Fruit fly (Drosophila melanogaster): ENCODE data around the gene CG2200.
A peak's percentile ranks its signal among the peaks of the same experiment; 100 is the strongest.

The CG2200 gene

dm6 chrX:13109583-13110126, 15.6 kb downstream of the CG2200 start (continued):
- TF ChIP-seq Bgb (GFP tag; IDR thresholded peaks at IDR 0.05; ENCODE audit: partially characterized antibody) (no peak), CG2875 (GFP tag; optimal IDR thresholded peaks at IDR 0.05) (no peak), disco-r (GFP tag; optimal IDR thresholded peaks at IDR 0.05) (no peak), CG8281 (tag; optimal IDR thresholded peaks at IDR 0.05) (no peak), bbx (GFP tag; IDR thresholded peaks at IDR 0.05; ENCODE audit: partially characterized antibody) (no peak), CG13424 (tag; optimal IDR thresholded peaks at IDR 0.05) (peak; percentile 59), dpn (GFP tag; optimal IDR thresholded peaks at IDR 0.05) (peak in 1 of 2 experiments; percentile 16), caup (GFP tag; optimal IDR thresholded peaks at IDR 0.05; ENCODE audit: severe bottlenecking) (peak; percentile 2), Med (GFP tag) (peak; percentile 29), fu2 (GFP tag; optimal IDR thresholded peaks at IDR 0.05) (no peak), lov (optimal IDR thresholded peaks at IDR 0.05) (no peak), lov (GFP tag; IDR thresholded peaks at IDR 0.05) (no peak), CG16863 (GFP tag; optimal IDR thresholded peaks at IDR 0.05) (no peak), Hr3 (GFP tag; optimal IDR thresholded peaks at IDR 0.05) (peak; percentile 30)

- TF ChIP-seq CG32532 (GFP tag; IDR thresholded peaks at IDR 0.05) (0 out of 2 replicates have a peak, but pooled peaks have one; percentile 5), scrt (GFP tag; optimal IDR thresholded peaks at IDR 0.05) (peak; percentile 61), kni (GFP tag; optimal IDR thresholded peaks at IDR 0.05) (peak; percentile 17), cg (GFP tag; optimal IDR thresholded peaks at IDR 0.05) (peak; percentile 59), abd-A (tag; optimal IDR thresholded peaks at IDR 0.05) (no peak), CG10321 (GFP tag; IDR thresholded peaks at IDR 0.05) (peak; percentile 38; the same call in 1 of the 2 replicates), psq (GFP tag; optimal IDR thresholded peaks at IDR 0.05) (no peak), CG1832 (GFP tag; optimal IDR thresholded peaks at IDR 0.05) (peak; percentile 81), Trl (optimal IDR thresholded peaks at IDR 0.05) (peak; percentile 56 to 68), Trl (GFP tag; optimal IDR thresholded peaks at IDR 0.05) (no peak), slp2 (GFP tag; optimal IDR thresholded peaks at IDR 0.05) (no peak), peb (GFP tag; IDR thresholded peaks at IDR 0.05) (no peak), aop (GFP tag; IDR thresholded peaks at IDR 0.05) (peak; percentile 64), nom (GFP tag; optimal IDR thresholded peaks at IDR 0.05) (peak; percentile 76), kah (GFP tag; optimal IDR thresholded peaks at IDR 0.05) (peak; percentile 96)
Observed at dm6 chrX:13111832-13112231, 17.7 kb downstream of the CG2200 start.

- no peak for TF ChIP-seq CG31441 (GFP tag; IDR thresholded peaks at IDR 0.05)
- TF ChIP-seq E2f2 (GFP tag; IDR thresholded peaks at IDR 0.05): peak; percentile 81
- TF ChIP-seq CG12391 (tag; optimal IDR thresholded peaks at IDR 0.05): no peak
- peak; percentile 32 for TF ChIP-seq CG1603 (tag; optimal IDR thresholded peaks at IDR 0.05)
- TF ChIP-seq CG18262 (tag; optimal IDR thresholded peaks at IDR 0.05): no peak
- peak; percentile 79 for TF ChIP-seq inv (GFP tag; IDR thresholded peaks at IDR 0.05; ENCODE audit: partially characterized antibody)
- no peak for TF ChIP-seq stc (GFP tag; IDR thresholded peaks at IDR 0.05)
- peak; percentile 24 for TF ChIP-seq Myb (GFP tag; optimal IDR thresholded peaks at IDR 0.05)
- peak; percentile 68 for TF ChIP-seq Ets65A (GFP tag)
- TF ChIP-seq cad (GFP tag; optimal IDR thresholded peaks at IDR 0.05): no peak
- peak in 1 of 2 experiments; percentile 25 for TF ChIP-seq bsh (GFP tag; optimal IDR thresholded peaks at IDR 0.05)
- TF ChIP-seq usp (GFP tag; optimal IDR thresholded peaks at IDR 0.05): no peak
- peak; percentile 45 for TF ChIP-seq Sin3A (optimal IDR thresholded peaks at IDR 0.05)
- no peak for TF ChIP-seq Hr78 (GFP tag; optimal IDR thresholded peaks at IDR 0.05)
- TF ChIP-seq Aef1 (GFP tag; IDR thresholded peaks at IDR 0.05): no peak
- peak; percentile 50; the same call in 1 of the 3 replicates for TF ChIP-seq CG34224 (GFP tag; IDR thresholded peaks at IDR 0.05; ENCODE audit: partially characterized antibody)
- TF ChIP-seq CG7963 (GFP tag; IDR thresholded peaks at IDR 0.05; ENCODE audit: partially characterized antibody): peak; percentile 87
- peak; percentile 4; the same call in 1 of the 4 replicates for TF ChIP-seq Gug (GFP tag; IDR thresholded peaks at IDR 0.05)
- no peak for TF ChIP-seq esg (GFP tag; conservative IDR thresholded peaks at IDR 0.05)
- no peak for TF ChIP-seq en (GFP tag; optimal IDR thresholded peaks at IDR 0.05)
- no peak; the same call in 1 of the 2 replicates for TF ChIP-seq CG32532 (GFP tag; IDR thresholded peaks at IDR 0.05)
Observed at dm6 chrX:13112238-13112829, 18.2 kb downstream of the CG2200 start, which contains the start of gene Chpf. Gene Chpf (minus strand): TSS chrX:13112462.

All from whole organism, embryonic.